Worm (Caenorhabditis elegans) whole organism, L2 larva: ENCODE data around the gene F27E5.7.

Source experiments
- C34F6.9 ChIP-seq: fragments of 150-350 bp; optimal IDR thresholded peaks from 2 replicates; lab custom pipeline; 2014; ENCODE audit warnings: missing biosample characterization, missing genetic modification characterization
- F13H6.1 ChIP-seq: sonication (generic microtip); optimal IDR thresholded peaks from 2 replicates; lab custom pipeline; 2016; ENCODE audit warnings: missing genetic modification characterization, missing compliant biosample characterization
- R02D3.7 ChIP-seq: fragments of 150-350 bp; optimal IDR thresholded peaks from 2 replicates; lab custom pipeline; 2014; ENCODE audit warnings: missing biosample characterization, missing genetic modification characterization
- Y55F3AM.14 ChIP-seq: fragments of 200-800 bp; sonication (Bioruptor generic); optimal IDR thresholded peaks from 2 replicates; lab custom pipeline; 2018; ENCODE audit warnings: mild to moderate bottlenecking, missing genetic modification characterization, missing compliant biosample characterization
- ZK546.5 ChIP-seq: sonication (generic microtip); optimal IDR thresholded peaks from 2 replicates; lab custom pipeline; 2017; ENCODE audit warnings: missing biosample characterization, missing genetic modification characterization
- aly-2 ChIP-seq: fragments of 150-350 bp; optimal IDR thresholded peaks from 2 replicates; lab custom pipeline; 2014; ENCODE audit warnings: missing biosample characterization, missing genetic modification characterization
- ama-1 ChIP-seq: fragments of 150-350 bp; optimal IDR thresholded peaks from 2 replicates; lab custom pipeline; 2018; ENCODE audit warnings: inconsistent platforms
- blmp-1 ChIP-seq: sonication (generic microtip); optimal IDR thresholded peaks from 2 replicates; lab custom pipeline; 2017; ENCODE audit warnings: missing genetic modification characterization, mild to moderate bottlenecking, missing compliant biosample characterization, antibody characterized with exemption, moderate library complexity; ENCODE audit not compliant: insufficient read depth
- ceh-16 ChIP-seq: fragments of 150-350 bp; optimal IDR thresholded peaks from 2 replicates; lab custom pipeline; 2014; ENCODE audit warnings: missing biosample characterization, missing genetic modification characterization
- ceh-82 ChIP-seq: fragments of 150-350 bp; optimal IDR thresholded peaks from 2 replicates; lab custom pipeline; 2014; ENCODE audit warnings: missing biosample characterization, missing genetic modification characterization
- crh-2 ChIP-seq: sonication (generic microtip); optimal IDR thresholded peaks from 2 replicates; lab custom pipeline; 2017; ENCODE audit warnings: missing biosample characterization, missing genetic modification characterization
- dmd-4 ChIP-seq: sonication (generic microtip); optimal IDR thresholded peaks from 2 replicates; lab custom pipeline; 2017; ENCODE audit warnings: missing biosample characterization, missing genetic modification characterization
- egl-27 ChIP-seq: sonication (generic microtip); optimal IDR thresholded peaks from 3 replicates; lab custom pipeline; 2017; ENCODE audit warnings: missing biosample characterization, missing genetic modification reagents, missing genetic modification characterization
- elt-3 ChIP-seq: sonication (generic microtip); optimal IDR thresholded peaks from 2 replicates; lab custom pipeline; 2017; ENCODE audit warnings: missing biosample characterization, missing genetic modification characterization
- fos-1 ChIP-seq: fragments of 150-350 bp; optimal IDR thresholded peaks from 2 replicates; lab custom pipeline; 2014; ENCODE audit warnings: missing biosample characterization, missing genetic modification characterization
- gmeb-1 ChIP-seq: fragments of 150-350 bp; optimal IDR thresholded peaks from 2 replicates; lab custom pipeline; 2014; ENCODE audit warnings: missing biosample characterization, missing genetic modification characterization
- lin-11 ChIP-seq: fragments of 150-350 bp; sonication (generic microtip); optimal IDR thresholded peaks from 2 replicates; lab custom pipeline; 2014; ENCODE audit warnings: missing biosample characterization, missing genetic modification characterization, inconsistent platforms, mixed read lengths
- lin-13 ChIP-seq: fragments of 150-350 bp; optimal IDR thresholded peaks from 2 replicates; lab custom pipeline; 2014; ENCODE audit warnings: missing biosample characterization, missing genetic modification reagents, missing genetic modification characterization
- lin-39 ChIP-seq: fragments of 150-350 bp; optimal IDR thresholded peaks from 2 replicates; lab custom pipeline; 2014; ENCODE audit warnings: missing biosample characterization, missing genetic modification reagents, missing genetic modification characterization
- lsy-2 ChIP-seq, 2 experiments: fragments of 150-350 bp in 1 of 2; sonication (generic microtip) in 1 of 2; optimal IDR thresholded peaks; 2 replicates each; lab custom pipeline; 2014 to 2017; ENCODE audit warnings: missing biosample characterization in 2 of 2, missing genetic modification characterization in 2 of 2
- mab-5 ChIP-seq: fragments of 150-350 bp; optimal IDR thresholded peaks from 2 replicates; lab custom pipeline; 2014; ENCODE audit warnings: missing biosample characterization, missing genetic modification characterization
- mdl-1 ChIP-seq, 2 experiments: fragments of 150-350 bp in 1 of 2; sonication (generic microtip) in 1 of 2; optimal IDR thresholded peaks; 2 replicates each; lab custom pipeline; 2017; ENCODE audit warnings: missing biosample characterization in 2 of 2, missing genetic modification characterization in 2 of 2
- nhr-10 ChIP-seq: sonication (generic microtip); optimal IDR thresholded peaks from 2 replicates; lab custom pipeline; 2017; ENCODE audit warnings: missing biosample characterization, missing genetic modification characterization
- nhr-11 ChIP-seq: fragments of 150-350 bp; optimal IDR thresholded peaks from 2 replicates; lab custom pipeline; 2014; ENCODE audit warnings: missing biosample characterization, missing genetic modification characterization
- nhr-129 ChIP-seq: fragments of 150-350 bp; optimal IDR thresholded peaks from 2 replicates; lab custom pipeline; 2014; ENCODE audit warnings: missing biosample characterization, missing genetic modification characterization
- nhr-21 ChIP-seq: fragments of 150-350 bp; optimal IDR thresholded peaks from 2 replicates; lab custom pipeline; 2014; ENCODE audit warnings: missing biosample characterization, missing genetic modification characterization
- nhr-23 ChIP-seq: fragments of 150-350 bp; optimal IDR thresholded peaks from 2 replicates; lab custom pipeline; 2014; ENCODE audit warnings: missing biosample characterization, missing genetic modification reagents, missing genetic modification characterization
- nhr-237 ChIP-seq: fragments of 150-350 bp; optimal IDR thresholded peaks from 2 replicates; lab custom pipeline; 2014; ENCODE audit warnings: missing biosample characterization, missing genetic modification characterization
- nhr-25 ChIP-seq: fragments of 150-350 bp; sonication (generic microtip); optimal IDR thresholded peaks from 3 replicates; lab custom pipeline; 2014; ENCODE audit warnings: missing biosample characterization, missing genetic modification characterization
- nhr-6 ChIP-seq: fragments of 150-350 bp; optimal IDR thresholded peaks from 2 replicates; lab custom pipeline; 2014; ENCODE audit warnings: missing biosample characterization, missing genetic modification characterization
- peb-1 ChIP-seq: fragments of 150-350 bp; optimal IDR thresholded peaks from 2 replicates; lab custom pipeline; 2014; ENCODE audit warnings: missing biosample characterization, missing genetic modification characterization
- skn-1 ChIP-seq: sonication (generic microtip); optimal IDR thresholded peaks from 2 replicates; lab custom pipeline; 2017; ENCODE audit warnings: missing biosample characterization, missing genetic modification characterization
- sma-3 ChIP-seq: sonication (generic microtip); optimal IDR thresholded peaks from 2 replicates; lab custom pipeline; 2016; ENCODE audit warnings: missing genetic modification reagents, missing genetic modification characterization, missing compliant biosample characterization
- sma-9 ChIP-seq, 2 experiments: fragments of 150-350 bp in 1 of 2; sonication (generic microtip) in 1 of 2; optimal IDR thresholded peaks; 2 replicates each; lab custom pipeline; 2014 to 2016; ENCODE audit warnings: missing genetic modification characterization in 2 of 2, mild to moderate bottlenecking in 1 of 2, missing biosample characterization in 1 of 2, missing compliant biosample characterization in 1 of 2, missing genetic modification reagents in 1 of 2, moderate library complexity in 1 of 2
- snpc-4 ChIP-seq: fragments of 150-350 bp; optimal IDR thresholded peaks from 2 replicates; lab custom pipeline; 2014; ENCODE audit warnings: missing biosample characterization, missing genetic modification characterization
- unc-39 ChIP-seq: fragments of 150-350 bp; optimal IDR thresholded peaks from 2 replicates; lab custom pipeline; 2014; ENCODE audit warnings: missing biosample characterization, missing genetic modification characterization
- unc-55 ChIP-seq: fragments of 150-350 bp; sonication (generic microtip); optimal IDR thresholded peaks from 3 replicates; lab custom pipeline; 2014; ENCODE audit warnings: missing biosample characterization, missing genetic modification reagents, missing genetic modification characterization
- unc-62 ChIP-seq: fragments of 150-350 bp; optimal IDR thresholded peaks from 2 replicates; lab custom pipeline; 2014; ENCODE audit warnings: missing biosample characterization, missing genetic modification reagents, missing genetic modification characterization
- zag-1 ChIP-seq: fragments of 150-350 bp; optimal IDR thresholded peaks from 2 replicates; lab custom pipeline; 2014; ENCODE audit warnings: missing biosample characterization, missing genetic modification characterization
- ztf-11 ChIP-seq: sonication (generic microtip); optimal IDR thresholded peaks from 2 replicates; lab custom pipeline; 2017; ENCODE audit warnings: missing biosample characterization, missing genetic modification characterization
- ztf-4 ChIP-seq: fragments of 150-350 bp; optimal IDR thresholded peaks from 2 replicates; lab custom pipeline; 2014; ENCODE audit warnings: missing biosample characterization, missing genetic modification characterization

Gene F27E5.7

DNA sequence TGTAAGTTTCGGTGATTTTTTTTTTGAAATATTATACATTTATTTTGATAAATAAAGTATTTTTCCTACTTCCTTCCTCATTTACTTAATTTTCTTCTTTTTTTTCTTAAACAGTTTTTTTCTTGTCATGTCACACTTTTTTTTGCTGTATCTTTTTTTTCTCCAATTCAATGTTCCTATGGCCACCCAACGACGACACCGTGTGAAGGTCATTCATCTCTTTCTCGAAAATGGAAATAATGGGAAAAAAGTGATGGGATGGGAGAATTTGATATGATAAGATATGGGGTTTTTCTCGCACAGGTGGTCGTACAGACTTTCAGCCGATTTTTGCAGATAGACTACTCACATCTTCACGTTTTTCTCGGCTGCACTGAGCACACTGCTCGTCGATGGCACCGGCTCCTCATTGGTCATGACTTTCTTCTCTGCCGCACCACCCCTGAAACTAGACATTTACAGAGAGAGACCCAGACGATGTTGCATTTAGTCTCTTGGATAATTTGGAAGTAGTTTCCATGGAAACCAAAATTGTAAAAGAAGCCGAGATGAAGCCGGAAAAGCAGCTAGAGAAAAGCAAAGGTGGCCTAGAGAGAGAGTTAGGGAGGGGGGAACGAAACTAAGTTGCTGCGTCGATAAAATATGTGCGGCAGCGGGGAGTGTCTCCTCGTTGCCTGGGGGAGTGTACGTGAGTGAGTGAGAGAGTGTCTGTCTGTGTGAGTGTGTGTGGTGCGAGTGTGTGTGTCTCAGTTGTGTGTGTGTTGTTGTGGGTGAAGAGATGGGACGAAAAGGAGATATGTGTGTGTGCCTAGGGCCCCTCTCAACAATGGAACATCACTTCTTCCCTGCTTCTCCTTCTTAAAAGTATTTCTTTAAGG, 46.6 kb downstream of the F27E5.7 start, which contains the start of gene daf-19:
Gene daf-19, minus strand, starts transcription at position 442 of the 878 bp plus-strand sequence.
- TF ChIP-seq lin-39 (tag; lab: Kevin White, UChicago) (no peak), ceh-16 (tag; lab: Kevin White, UChicago) (no peak), Y55F3AM.14 (GFP tag; lab: Kevin White, UChicago) (peak; percentile 38), skn-1 (tag; lab: Kevin White, UChicago) (no peak), nhr-237 (tag; lab: Kevin White, UChicago) (no peak), F13H6.1 (tag; lab: Kevin White, UChicago) (peak; percentile 61), gmeb-1 (tag; lab: Kevin White, UChicago) (no peak), ZK546.5 (tag; lab: Kevin White, UChicago) (no peak), egl-27 (tag; lab: Kevin White, UChicago) (peak; percentile 48), snpc-4 (no peak), mdl-1 (tag; optimal IDR thresholded peaks at IDR 0.05; lab: Kevin White, UChicago) (peak in 1 of 2 experiments; percentile 36), nhr-21 (tag; lab: Kevin White, UChicago) (peak; percentile 55), unc-62 (GFP tag; lab: Kevin White, UChicago) (no peak), zag-1 (tag; lab: Kevin White, UChicago) (peak; percentile 43), elt-3 (no peak), nhr-129 (tag; lab: Kevin White, UChicago) (peak; percentile 71), blmp-1 (tag; lab: Kevin White, UChicago) (no peak), C34F6.9 (tag; lab: Kevin White, UChicago) (peak; percentile 78), sma-9 (GFP tag; optimal IDR thresholded peaks at IDR 0.05; lab: Kevin White, UChicago) (peak; percentile 53), sma-9 (tag; optimal IDR thresholded peaks at IDR 0.05; lab: Kevin White, UChicago) (no peak), sma-3 (GFP tag; lab: Kevin White, UChicago) (peak; percentile 13), fos-1 (tag; lab: Kevin White, UChicago) (peak; percentile 33), aly-2 (tag; lab: Kevin White, UChicago) (no peak), ztf-4 (peak; percentile 56), ztf-11 (peak; percentile 12), lin-13 (peak; percentile 49), ceh-82 (tag; lab: Kevin White, UChicago) (no peak), dmd-4 (tag; lab: Kevin White, UChicago) (no peak), crh-2 (tag; lab: Kevin White, UChicago) (peak; percentile 59), unc-39 (tag; lab: Kevin White, UChicago) (peak; percentile 82), ama-1 (lab: Kevin White, UChicago) (peak; percentile 30), nhr-10 (tag; lab: Kevin White, UChicago) (peak; percentile 5), nhr-6 (tag; lab: Kevin White, UChicago) (no peak), R02D3.7 (tag; lab: Kevin White, UChicago) (no peak), lin-11 (tag; lab: Kevin White, UChicago) (peak; percentile 63), lsy-2 (tag; optimal IDR thresholded peaks at IDR 0.05; lab: Kevin White, UChicago) (peak; percentile 27 to 65), nhr-23 (tag; lab: Kevin White, UChicago) (no peak), unc-55 (GFP tag; lab: Kevin White, UChicago) (peak; percentile 76)

DNA sequence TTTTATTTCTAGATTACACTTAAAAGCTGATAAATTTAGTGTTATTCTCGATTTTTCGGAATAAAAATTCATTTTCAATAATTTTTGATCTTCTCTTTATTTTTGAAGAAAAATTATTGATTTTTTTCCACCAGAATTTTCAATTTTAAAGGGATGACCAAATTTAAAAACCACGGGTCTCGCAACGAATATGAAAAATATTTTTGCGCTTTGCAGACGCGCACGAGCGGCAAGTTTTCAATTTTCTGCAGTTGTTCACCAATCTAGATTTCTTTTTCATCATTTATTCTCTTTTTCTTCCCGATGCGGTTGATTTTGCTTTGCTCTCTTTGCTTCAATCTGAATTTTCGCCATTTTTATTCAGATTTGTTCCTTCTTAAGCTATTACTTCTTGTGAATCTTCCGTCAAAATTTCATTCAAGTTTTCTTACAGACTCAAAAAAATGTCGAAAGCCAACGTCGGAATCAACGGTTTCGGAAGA, 48.3 kb downstream of the F27E5.7 start, which contains the start of gene gpd-4:
Gene gpd-4, plus strand, starts transcription at position 432 of the 482 bp plus-strand sequence.
- no peak for TF ChIP-seq nhr-11 (tag; lab: Kevin White, UChicago)
- TF ChIP-seq lin-39 (tag; lab: Kevin White, UChicago): no peak
- TF ChIP-seq skn-1 (tag; lab: Kevin White, UChicago): no peak
- TF ChIP-seq nhr-6 (tag; lab: Kevin White, UChicago): no peak
- no peak for TF ChIP-seq peb-1
- TF ChIP-seq unc-62 (GFP tag; lab: Kevin White, UChicago): no peak
- no peak for TF ChIP-seq ztf-11
- TF ChIP-seq egl-27 (tag; lab: Kevin White, UChicago): no peak
- no peak for TF ChIP-seq sma-9 (GFP tag; optimal IDR thresholded peaks at IDR 0.05; lab: Kevin White, UChicago)
- TF ChIP-seq sma-9 (tag; optimal IDR thresholded peaks at IDR 0.05; lab: Kevin White, UChicago): no peak
- no peak for TF ChIP-seq ama-1 (lab: Kevin White, UChicago)
- no peak for TF ChIP-seq mab-5 (tag; lab: Kevin White, UChicago)
- TF ChIP-seq nhr-129 (tag; lab: Kevin White, UChicago): no peak
- TF ChIP-seq snpc-4: no peak
- no peak for TF ChIP-seq nhr-237 (tag; lab: Kevin White, UChicago)
- TF ChIP-seq nhr-25 (tag; lab: Kevin White, UChicago): no peak
- TF ChIP-seq ceh-82 (tag; lab: Kevin White, UChicago): no peak
- no peak for TF ChIP-seq sma-3 (GFP tag; lab: Kevin White, UChicago)
- TF ChIP-seq, all 48 proteins: peak for 0
